Fruit fly (Drosophila melanogaster) whole organism, embryonic: ENCODE results near the gene uncNacbeta.

Experiments
- Abd-B ChIP-seq: fragments of 200-800 bp; sonication (Bioruptor generic); optimal IDR thresholded peaks from 2 replicates; lab custom pipeline; 2018; ENCODE audit warnings: missing biosample characterization, mild to moderate bottlenecking, missing genetic modification characterization, moderate library complexity
- Adf1 ChIP-seq: fragments of 200-800 bp; sonication (Bioruptor generic); IDR thresholded peaks from 2 replicates; pipeline ENCODE4 v1.3.6; 2022; ENCODE audit warnings: missing biosample characterization, missing genetic modification characterization
- Bdp1 ChIP-seq: fragments of 200-800 bp; sonication (Bioruptor generic); optimal IDR thresholded peaks from 3 replicates; lab custom pipeline; 2016; ENCODE audit warnings: missing biosample characterization, missing genetic modification characterization
- CG10274 ChIP-seq: fragments of 200-800 bp; sonication (Bioruptor generic); optimal IDR thresholded peaks from 3 replicates; lab custom pipeline; 2017; ENCODE audit warnings: missing biosample characterization, mild to moderate bottlenecking, missing genetic modification characterization
- CG10959 ChIP-seq: fragments of 200-800 bp; sonication (Bioruptor generic); IDR thresholded peaks from 2 replicates; pipeline ENCODE4 v1.3.6; 2022; ENCODE audit warnings: missing biosample characterization, missing genetic modification characterization
- CG11504 ChIP-seq: fragments of 200-800 bp; sonication (Bioruptor generic); optimal IDR thresholded peaks from 3 replicates; lab custom pipeline; 2019; ENCODE audit warnings: missing biosample characterization, mild to moderate bottlenecking, missing genetic modification characterization, moderate library complexity
- CG12104 ChIP-seq: fragments of 200-800 bp; sonication (Bioruptor generic); optimal IDR thresholded peaks from 3 replicates; lab custom pipeline; 2016; ENCODE audit warnings: missing biosample characterization, missing genetic modification characterization
- CG12769 ChIP-seq: fragments of 200-800 bp; sonication (Bioruptor generic); optimal IDR thresholded peaks from 2 replicates; lab custom pipeline; 2019; ENCODE audit warnings: missing biosample characterization, mild to moderate bottlenecking, missing genetic modification characterization, moderate library complexity
- CG14050 ChIP-seq: fragments of 200-800 bp; sonication (Bioruptor generic); IDR thresholded peaks from 3 replicates; pipeline ENCODE4 v1.3.6; 2022; ENCODE audit warnings: missing biosample characterization, missing genetic modification characterization
- CG14710 ChIP-seq: fragments of 200-800 bp; sonication (Bioruptor generic); optimal IDR thresholded peaks from 3 replicates; lab custom pipeline; 2019; ENCODE audit warnings: missing biosample characterization, mild to moderate bottlenecking, missing genetic modification characterization, moderate library complexity
- CG15269 ChIP-seq: fragments of 200-800 bp; sonication (Bioruptor generic); optimal IDR thresholded peaks from 2 replicates; lab custom pipeline; 2018; ENCODE audit warnings: missing biosample characterization, mild to moderate bottlenecking, missing genetic modification characterization, moderate library complexity
- CG15479 ChIP-seq: fragments of 200-800 bp; sonication (Bioruptor generic); optimal IDR thresholded peaks from 3 replicates; lab custom pipeline; 2019; ENCODE audit warnings: missing biosample characterization, mild to moderate bottlenecking, missing genetic modification characterization, moderate library complexity
- CG1603 ChIP-seq: fragments of 200-800 bp; sonication (Bioruptor generic); optimal IDR thresholded peaks from 2 replicates; lab custom pipeline; 2019; ENCODE audit warnings: missing biosample characterization, mild to moderate bottlenecking, missing genetic modification characterization, moderate library complexity
- CG17385 ChIP-seq: fragments of 200-800 bp; sonication (Bioruptor generic); optimal IDR thresholded peaks from 3 replicates; lab custom pipeline; 2018; ENCODE audit warnings: missing biosample characterization, mild to moderate bottlenecking, missing genetic modification characterization
- CG2199 ChIP-seq: fragments of 200-800 bp; sonication (Bioruptor generic); IDR thresholded peaks from 3 replicates; pipeline ENCODE4 v1.3.6; 2022; ENCODE audit warnings: missing biosample characterization, missing genetic modification characterization
- CG33213 ChIP-seq: fragments of 200-800 bp; sonication (Bioruptor generic); optimal IDR thresholded peaks from 3 replicates; lab custom pipeline; 2016; ENCODE audit warnings: missing biosample characterization, missing genetic modification characterization
- CG42726 ChIP-seq: fragments of 200-800 bp; sonication (Bioruptor generic); IDR thresholded peaks from 2 replicates; pipeline ENCODE4 v1.3.6; 2022; ENCODE audit warnings: missing biosample characterization, missing genetic modification characterization; ENCODE audit not compliant: partially characterized antibody
- CG4820 ChIP-seq: fragments of 200-800 bp; sonication (Bioruptor generic); optimal IDR thresholded peaks from 3 replicates; lab custom pipeline; 2016; ENCODE audit warnings: missing biosample characterization, missing genetic modification characterization
- CG5953 ChIP-seq: fragments of 200-800 bp; sonication (Bioruptor generic); IDR thresholded peaks from 2 replicates; pipeline ENCODE4 v1.3.6; 2022; ENCODE audit warnings: missing biosample characterization, missing genetic modification characterization
- CG6689 ChIP-seq: fragments of 200-800 bp; sonication (Bioruptor generic); IDR thresholded peaks from 2 replicates; pipeline ENCODE4 v1.3.6; 2022; ENCODE audit warnings: missing biosample characterization, missing genetic modification characterization
- CG7357 ChIP-seq: fragments of 200-800 bp; sonication (Bioruptor generic); IDR thresholded peaks from 3 replicates; pipeline ENCODE4 v1.3.6; 2022; ENCODE audit warnings: missing biosample characterization, missing genetic modification characterization
- CG7372 ChIP-seq: fragments of 200-800 bp; sonication (Bioruptor generic); IDR thresholded peaks from 2 replicates; pipeline ENCODE4 v1.3.6; 2022; ENCODE audit warnings: missing biosample characterization, missing genetic modification characterization
- CG7745 ChIP-seq: fragments of 200-800 bp; sonication (Bioruptor generic); optimal IDR thresholded peaks from 2 replicates; lab custom pipeline; 2018; ENCODE audit warnings: missing biosample characterization, mild to moderate bottlenecking, missing genetic modification characterization, moderate library complexity
- CG8765 ChIP-seq: fragments of 200-800 bp; sonication (Bioruptor generic); IDR thresholded peaks from 2 replicates; pipeline ENCODE4 v1.3.6; 2022; ENCODE audit warnings: missing biosample characterization, missing genetic modification characterization
- D ChIP-seq, 2 experiments: fragments of 200-800 bp in 1 of 2; fragments of >200 bp in 1 of 2; sonication (Bioruptor generic) in 1 of 2; optimal IDR thresholded peaks; 2 replicates in 1 of 2; 3 replicates in 1 of 2; lab custom pipeline; 2017; ENCODE audit warnings: mild to moderate bottlenecking in 1 of 2, missing biosample characterization in 1 of 2, missing genetic modification characterization in 1 of 2, missing genetic modification reagents in 1 of 2
- D19A ChIP-seq: fragments of 200-800 bp; optimal IDR thresholded peaks from 3 replicates; lab custom pipeline; 2019; ENCODE audit warnings: missing biosample characterization, mild to moderate bottlenecking, missing genetic modification characterization, moderate library complexity
- Ets65A ChIP-seq: fragments of 200-800 bp; sonication (Bioruptor generic); peaks from one replicate; lab custom pipeline; 2016; ENCODE audit warnings: missing biosample characterization, missing genetic modification characterization
- Fer1 ChIP-seq: fragments of 200-800 bp; sonication (Bioruptor generic); optimal IDR thresholded peaks from 2 replicates; lab custom pipeline; 2017; ENCODE audit warnings: missing biosample characterization, mild to moderate bottlenecking, missing genetic modification characterization
- Hey ChIP-seq: fragments of 200-800 bp; sonication (Bioruptor generic); optimal IDR thresholded peaks from 3 replicates; lab custom pipeline; 2018; ENCODE audit warnings: missing biosample characterization, mild to moderate bottlenecking, missing genetic modification characterization
- Hr51 ChIP-seq, 2 experiments: fragments of 200-800 bp; sonication (Bioruptor generic); optimal IDR thresholded peaks; 2 replicates in 1 of 2; 3 replicates in 1 of 2; lab custom pipeline; 2016 to 2018; ENCODE audit warnings: missing biosample characterization in 2 of 2, missing genetic modification characterization in 2 of 2, mild to moderate bottlenecking in 1 of 2, moderate library complexity in 1 of 2
- Myb ChIP-seq: fragments of 200-800 bp; sonication (Bioruptor generic); optimal IDR thresholded peaks from 2 replicates; lab custom pipeline; 2016; ENCODE audit warnings: missing biosample characterization, missing genetic modification characterization
- Oli ChIP-seq: fragments of 200-800 bp; sonication (Bioruptor generic); optimal IDR thresholded peaks from 2 replicates; lab custom pipeline; 2018; ENCODE audit warnings: missing biosample characterization, mild to moderate bottlenecking, missing genetic modification characterization, moderate library complexity
- PHDP ChIP-seq: fragments of 200-800 bp; sonication (Bioruptor generic); optimal IDR thresholded peaks from 3 replicates; lab custom pipeline; 2018; ENCODE audit warnings: missing biosample characterization, mild to moderate bottlenecking, missing genetic modification characterization, moderate library complexity
- Pdp1 ChIP-seq, 2 experiments: fragments of 200-800 bp; sonication (Bioruptor generic); optimal IDR thresholded peaks; 3 replicates each; lab custom pipeline; 2016; ENCODE audit warnings: missing biosample characterization in 2 of 2, missing genetic modification characterization in 2 of 2, mild to moderate bottlenecking in 1 of 2, moderate library complexity in 1 of 2
- az2 ChIP-seq: fragments of 200-800 bp; sonication (Bioruptor generic); optimal IDR thresholded peaks from 3 replicates; lab custom pipeline; 2016; ENCODE audit warnings: missing biosample characterization, missing genetic modification characterization
- chinmo ChIP-seq: fragments of 200-800 bp; sonication (Bioruptor generic); IDR thresholded peaks from 4 replicates; pipeline ENCODE4 v1.3.6; 2022; ENCODE audit warnings: missing biosample characterization, missing genetic modification characterization; ENCODE audit not compliant: partially characterized antibody
- ci ChIP-seq: fragments of 200-800 bp; sonication (Bioruptor generic); IDR thresholded peaks from 3 replicates; pipeline ENCODE4 v1.3.6; 2022; ENCODE audit warnings: missing biosample characterization, missing genetic modification characterization
- dati ChIP-seq: fragments of 200-800 bp; sonication (Bioruptor generic); IDR thresholded peaks from 2 replicates; pipeline ENCODE4 v1.3.6; 2022; ENCODE audit warnings: missing biosample characterization, missing genetic modification characterization
- dysf ChIP-seq: fragments of 200-800 bp; sonication (Bioruptor generic); IDR thresholded peaks from 3 replicates; pipeline ENCODE4 v1.3.6; 2022; ENCODE audit warnings: missing biosample characterization, missing genetic modification characterization
- gce ChIP-seq: fragments of 200-800 bp; sonication (Bioruptor generic); IDR thresholded peaks from 3 replicates; pipeline ENCODE4 v1.3.6; 2022; ENCODE audit warnings: missing biosample characterization, missing genetic modification characterization
- hth ChIP-seq: fragments of >200 bp; optimal IDR thresholded peaks from 2 replicates; lab custom pipeline; 2017; ENCODE audit warnings: inconsistent platforms
- lola ChIP-seq, 3 experiments: fragments of >200 bp in 2 of 3; fragments of 200-800 bp in 1 of 3; sonication (Bioruptor generic) in 1 of 3; optimal IDR thresholded peaks; 2 replicates each; lab custom pipeline; 2017 to 2019; ENCODE audit warnings: missing biosample characterization in 3 of 3, missing genetic modification characterization in 3 of 3, mild to moderate bottlenecking in 1 of 3, moderate library complexity in 1 of 3
- unpg ChIP-seq: fragments of 200-800 bp; sonication (Bioruptor generic); optimal IDR thresholded peaks from 3 replicates; lab custom pipeline; 2018; ENCODE audit warnings: missing biosample characterization, mild to moderate bottlenecking, missing genetic modification characterization, moderate library complexity
- usp ChIP-seq: fragments of >200 bp; optimal IDR thresholded peaks from 2 replicates; lab custom pipeline; 2017; ENCODE audit warnings: missing biosample characterization, missing genetic modification characterization
- vvl ChIP-seq: fragments of 200-800 bp; sonication (Bioruptor generic); IDR thresholded peaks from 2 replicates; pipeline ENCODE4 v1.3.6; 2022; ENCODE audit warnings: missing biosample characterization, missing genetic modification characterization
- wor ChIP-seq: fragments of 200-800 bp; sonication (Bioruptor generic); IDR thresholded peaks from 2 replicates; pipeline ENCODE4 v1.3.6; 2022; ENCODE audit warnings: missing biosample characterization, missing genetic modification characterization
- zfh2 ChIP-seq: fragments of 200-800 bp; sonication (Bioruptor generic); optimal IDR thresholded peaks from 2 replicates; lab custom pipeline; 2016; ENCODE audit warnings: missing biosample characterization, missing genetic modification characterization

The uncNacbeta gene

dm6 chr2L:514124-514818 lies 49.3 kb downstream of the uncNacbeta start (continued):
- no peak for TF ChIP-seq CG2199 (GFP tag; lab: Robert Waterston, UW)
- peak; percentile 94 for TF ChIP-seq CG15479 (GFP tag; lab: Kevin White, UChicago)
- TF ChIP-seq ci (GFP tag; lab: Robert Waterston, UW), result no peak
- TF ChIP-seq Ets65A (GFP tag; lab: Kevin White, UChicago), result peak; percentile 40
- TF ChIP-seq unpg (GFP tag; lab: Kevin White, UChicago), result no peak
- no peak for TF ChIP-seq hth (lab: Kevin White, UChicago)

- TF ChIP-seq CG17385 (GFP tag; lab: Kevin White, UChicago), result no peak
- TF ChIP-seq Hey (tag; lab: Kevin White, UChicago), result no peak
- 0 out of 4 replicates have a peak, but pooled peaks have one; percentile 16 for TF ChIP-seq chinmo (GFP tag; lab: Robert Waterston, UW)
- no peak for TF ChIP-seq Adf1 (GFP tag; lab: Robert Waterston, UW)
- 0 out of 3 replicates have a peak, but pooled peaks have one; percentile 17 for TF ChIP-seq dysf
- no peak for TF ChIP-seq CG42726 (GFP tag; lab: Robert Waterston, UW)
- peak; percentile 1 for TF ChIP-seq PHDP (tag; lab: Kevin White, UChicago)
- peak; percentile 33 for TF ChIP-seq CG1603 (tag; lab: Kevin White, UChicago)
- no peak for TF ChIP-seq CG7372 (GFP tag; lab: Robert Waterston, UW)
- peak; percentile 32 for TF ChIP-seq Oli (tag; lab: Kevin White, UChicago)
- no peak for TF ChIP-seq dati (GFP tag; lab: Robert Waterston, UW)
- no peak for TF ChIP-seq usp (GFP tag; lab: Kevin White, UChicago)
- peak; percentile 52 for TF ChIP-seq Abd-B (GFP tag; lab: Kevin White, UChicago)
- no peak for TF ChIP-seq zfh2 (GFP tag; lab: Kevin White, UChicago)
- 0 out of 2 replicates have a peak, but pooled peaks have one; percentile 15 for TF ChIP-seq CG6689 (GFP tag; lab: Robert Waterston, UW)
- no peak for TF ChIP-seq CG15269 (tag; lab: Kevin White, UChicago)
- TF ChIP-seq CG33213, result no peak
- no peak for TF ChIP-seq Myb (GFP tag; lab: Kevin White, UChicago)
- peak; percentile 60 for TF ChIP-seq vvl
- TF ChIP-seq ci (GFP tag; lab: Robert Waterston, UW), result 0 out of 3 replicates have a peak, but pooled peaks have one; percentile 44
- TF ChIP-seq CG10959, result no peak
- no peak for TF ChIP-seq CG14710
- no peak for TF ChIP-seq CG7357 (GFP tag; lab: Robert Waterston, UW)
- TF ChIP-seq lola (GFP tag; optimal IDR thresholded peaks at IDR 0.05; lab: Kevin White, UChicago), result no peak
- TF ChIP-seq wor (GFP tag; lab: Robert Waterston, UW), result no peak
- TF ChIP-seq Fer1 (GFP tag; lab: Kevin White, UChicago), result no peak
- TF ChIP-seq unpg (GFP tag; lab: Kevin White, UChicago), result peak; percentile 6
- TF ChIP-seq Bdp1, result no peak
- TF ChIP-seq CG10274 (GFP tag; lab: Kevin White, UChicago), result no peak
- no peak for TF ChIP-seq D19A (tag; lab: Kevin White, UChicago)
- TF ChIP-seq Pdp1 (GFP tag; optimal IDR thresholded peaks at IDR 0.05; lab: Kevin White, UChicago), result no peak
- TF ChIP-seq CG7745 (tag; lab: Kevin White, UChicago), result no peak
- TF ChIP-seq CG4820 (GFP tag; lab: Kevin White, UChicago), result no peak
- TF ChIP-seq CG5953 (GFP tag; lab: Robert Waterston, UW), result 0 out of 2 replicates have a peak, but pooled peaks have one; percentile 28
- TF ChIP-seq Hr51 (GFP tag; optimal IDR thresholded peaks at IDR 0.05; lab: Kevin White, UChicago), result peak in 1 of 2 experiments; percentile 34
- TF ChIP-seq CG12104 (GFP tag; lab: Kevin White, UChicago), result no peak
- no peak for TF ChIP-seq CG8765 (GFP tag; lab: Robert Waterston, UW)
- TF ChIP-seq CG11504 (tag; lab: Kevin White, UChicago), result peak; percentile 31
- TF ChIP-seq D (optimal IDR thresholded peaks at IDR 0.05; lab: Kevin White, UChicago), result no peak
- TF ChIP-seq D (GFP tag; optimal IDR thresholded peaks at IDR 0.05; lab: Kevin White, UChicago), result no peak
- no peak for TF ChIP-seq CG12769 (tag; lab: Kevin White, UChicago)
- TF ChIP-seq az2 (GFP tag; lab: Kevin White, UChicago), result no peak
- 0 out of 3 replicates have a peak, but pooled peaks have one; percentile 23 for TF ChIP-seq CG14050
- no peak for TF ChIP-seq gce (GFP tag; lab: Robert Waterston, UW)
Observed at dm6 chr2L:513035-513434, 50.6 kb downstream of the uncNacbeta start.
